Worm (Caenorhabditis elegans) whole organism, young adult: ENCODE data around the gene Y14H12A.1.

Experiments used
- F33H1.4 ChIP-seq: fragments of 200-800 bp; sonication (Bioruptor generic); IDR thresholded peaks from 2 replicates; pipeline ENCODE4 v1.3.6; 2022; ENCODE audit warnings: missing genetic modification reagents, missing genetic modification characterization, missing compliant biosample characterization
- T26A5.8 ChIP-seq: sonication (generic microtip); optimal IDR thresholded peaks from 2 replicates; lab custom pipeline; 2016; ENCODE audit warnings: missing genetic modification characterization, missing compliant biosample characterization

DNA sequence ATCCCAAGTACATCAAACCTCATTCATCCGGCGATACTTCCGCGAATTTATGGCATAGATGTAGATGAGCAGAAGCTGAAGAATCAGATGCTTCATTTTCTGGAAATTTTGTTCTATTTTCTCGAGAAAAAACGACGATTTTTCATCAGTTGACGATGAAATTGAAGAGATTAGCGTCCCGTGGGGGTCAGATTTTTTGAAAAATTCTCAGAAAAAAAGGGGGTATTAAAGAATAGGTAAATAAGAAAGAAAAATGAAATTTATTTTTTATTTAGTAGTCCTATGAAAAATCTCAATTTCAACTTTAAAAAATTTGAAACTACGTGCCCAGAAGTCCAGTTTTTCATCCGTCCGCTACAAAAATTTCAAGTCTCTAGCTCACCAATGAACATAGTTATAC lies 32.5 kb downstream of the Y14H12A.1 start, which contains the start of gene K07D4.5:
- TF ChIP-seq T26A5.8 = no peak
- TF ChIP-seq F33H1.4 (GFP tag; lab: Robert Waterston, UW) = no peak
